Worm (Caenorhabditis elegans): ENCODE measurements around the gene F46C8.1.

ce11 chrX:7573629-7574028, 25.4 kb downstream of the F46C8.1 start:
- TF ChIP-seq snpc-4 (tag; optimal IDR thresholded peaks at IDR 0.05) (no peak), lin-15B (tag; optimal IDR thresholded peaks at IDR 0.05) (no peak)
